Worm (Caenorhabditis elegans) whole organism, dauer: Measurements from ENCODE around the gene T06E6.15.
"Not testable (repeated sequence)": the region's sequence is repeated elsewhere in the genome, so short reads cannot be mapped to it uniquely, and the experiment has no call there.

Experiments used
- unc-62 ChIP-seq: sonication (generic microtip); optimal IDR thresholded peaks from 2 replicates; lab custom pipeline; 2017; ENCODE audit warnings: missing biosample characterization, missing genetic modification reagents, missing genetic modification characterization

The T06E6.15 gene

DNA sequence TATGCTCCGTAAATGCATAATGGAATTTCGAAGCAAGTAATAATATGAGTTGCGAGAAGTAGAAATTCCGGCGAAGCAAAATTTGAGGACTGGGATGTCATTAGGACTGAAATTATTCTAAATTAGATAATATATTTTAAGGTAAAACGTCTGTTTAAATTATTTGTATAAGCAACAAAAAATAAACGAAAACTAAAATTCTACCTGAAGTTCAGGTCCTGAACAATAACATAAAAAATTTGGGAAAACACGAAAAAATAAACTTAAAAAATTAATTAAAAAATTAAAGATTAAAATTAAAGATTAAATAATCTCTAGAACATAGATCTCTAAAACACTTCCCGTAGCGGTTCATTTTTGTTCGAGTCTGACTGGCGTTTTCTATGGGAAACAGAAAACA is 19.8 kb downstream of the T06E6.15 start, which contains the start of gene srh-251:
srh-251 (minus strand) TSS at position 101 of the 400 bp plus-strand sequence.
- no peak for TF ChIP-seq unc-62

DNA sequence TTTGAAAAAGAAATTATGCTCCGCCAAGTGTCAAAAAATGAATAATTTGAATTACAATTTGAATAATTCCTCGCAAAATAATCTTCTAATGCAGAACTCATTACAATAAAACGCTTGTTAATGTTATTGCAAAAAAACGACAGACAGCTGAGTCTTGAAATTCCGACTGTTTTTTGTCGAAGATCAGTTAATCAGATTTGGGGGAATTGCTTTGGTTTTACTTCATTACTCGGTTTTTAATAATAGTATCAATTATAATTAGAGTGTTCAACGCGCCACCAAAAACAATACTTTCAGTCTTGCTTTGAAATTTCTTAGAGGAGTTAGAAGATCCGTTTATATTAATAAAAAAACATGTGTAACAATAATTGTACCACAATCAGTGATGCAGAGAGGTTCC is 21.7 kb downstream of the T06E6.15 start, which contains the start of gene srh-122:
srh-122 (minus strand) TSS at position 101 of the 400 bp plus-strand sequence.
- no peak for TF ChIP-seq unc-62

DNA sequence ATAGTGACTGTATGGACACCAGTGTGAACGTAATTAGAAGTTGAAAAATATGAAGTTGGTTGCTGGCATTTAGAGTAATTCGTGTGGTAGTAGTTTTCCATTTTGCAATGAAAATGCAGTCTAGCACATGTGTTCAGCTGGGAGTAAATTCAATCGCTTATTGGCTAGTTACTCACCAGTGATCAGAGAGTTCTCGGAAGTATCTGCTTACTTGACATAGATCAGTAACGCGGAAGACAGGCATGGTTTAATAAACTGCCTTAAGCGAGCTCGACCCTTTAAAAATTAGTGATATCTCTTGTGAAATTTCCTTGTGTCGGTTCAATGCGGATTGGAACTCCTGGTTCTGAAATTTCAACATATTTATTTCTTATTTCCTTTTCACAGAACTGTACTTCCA is 23.4 kb downstream of the T06E6.15 start, which contains the start of gene srh-52:
srh-52 (minus strand) TSS at position 101 of the 400 bp plus-strand sequence.
- no peak for TF ChIP-seq unc-62

DNA sequence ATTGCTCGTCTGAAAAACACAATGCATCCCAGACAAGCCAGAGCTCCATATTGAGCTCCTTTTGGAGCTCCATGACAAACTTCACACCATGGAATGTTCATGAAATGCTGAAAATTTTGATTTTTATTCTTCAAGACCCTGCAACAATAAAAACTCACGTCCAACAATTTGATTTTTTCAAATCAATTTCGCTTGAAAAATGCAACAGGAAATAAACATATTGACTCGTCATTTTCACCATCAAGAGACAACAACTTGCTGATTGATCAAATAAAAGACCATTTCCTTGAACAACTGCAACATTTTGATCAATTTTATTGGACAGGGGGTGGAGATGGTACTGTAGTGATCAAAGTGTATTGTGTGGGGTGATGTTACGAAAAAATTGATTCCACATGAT is 29.9 kb downstream of the T06E6.15 start, which contains the start of gene nhr-269:
nhr-269 (minus strand) TSS at position 101 of the 400 bp plus-strand sequence.
- TF ChIP-seq unc-62 = no peak

DNA sequence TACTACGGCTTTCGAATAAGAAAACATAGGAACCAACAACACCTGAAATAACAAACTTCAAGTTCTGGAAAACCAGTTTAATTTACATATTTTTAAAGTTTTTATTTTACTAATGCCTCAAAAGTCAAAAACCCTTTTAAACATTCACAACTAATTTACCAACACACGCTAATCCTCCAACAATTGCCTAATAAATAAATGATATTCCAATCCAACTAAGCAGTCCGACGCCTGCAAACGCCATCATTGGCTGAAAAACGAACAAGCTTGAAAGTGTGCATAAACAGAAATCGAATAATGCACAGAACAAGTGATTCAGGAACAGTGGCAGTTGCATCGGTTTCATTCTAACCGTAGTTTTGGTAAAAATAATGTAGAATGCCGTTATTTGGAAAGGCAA is 31.8 kb downstream of the T06E6.15 start:
- TF ChIP-seq unc-62 = no peak

DNA sequence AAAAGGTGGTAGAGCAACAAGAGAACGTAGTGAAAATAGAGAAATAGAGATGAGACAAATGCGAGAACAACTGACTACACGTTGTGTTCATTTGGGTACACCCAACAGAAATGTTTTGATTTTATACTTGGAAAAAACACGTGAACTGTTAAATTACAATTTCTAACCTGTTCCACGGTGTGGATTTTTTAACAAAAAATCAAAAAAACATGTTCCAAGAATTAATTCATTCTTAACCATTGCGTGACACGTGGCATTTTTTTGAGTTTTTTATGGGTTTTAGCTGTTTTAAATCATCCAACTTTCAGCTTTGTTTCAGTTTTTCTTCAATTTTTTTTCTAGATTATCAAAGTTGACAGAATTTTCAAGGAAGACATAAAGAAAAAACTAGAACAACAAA is 38.2 kb downstream of the T06E6.15 start, which contains the start of gene ech-1.1:
ech-1.1 (minus strand) TSS at position 101 of the 400 bp plus-strand sequence.
- not testable (repeated sequence) for TF ChIP-seq unc-62

DNA sequence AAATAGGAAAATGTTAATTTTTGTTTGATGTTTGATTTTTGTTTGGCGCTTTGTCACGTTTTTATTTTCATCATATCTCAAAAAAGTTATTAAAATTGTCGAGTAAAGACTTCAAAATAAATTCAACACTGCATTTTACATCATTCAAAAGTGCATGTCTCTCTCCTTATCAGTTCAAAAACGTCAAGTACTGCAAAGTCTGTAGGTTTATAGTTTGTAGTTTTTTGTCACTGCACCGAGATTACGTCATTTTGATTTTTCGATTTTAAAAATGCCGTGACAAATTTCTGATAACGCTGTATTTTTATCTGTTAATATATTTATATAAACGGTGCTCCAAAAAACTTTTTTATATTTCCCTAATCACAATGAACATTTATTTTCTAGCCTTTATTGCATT is 44.9 kb downstream of the T06E6.15 start, which contains the start of gene C29F3.7:
C29F3.7 (plus strand) TSS at position 254 of the 400 bp plus-strand sequence.
- TF ChIP-seq unc-62 = no peak

DNA sequence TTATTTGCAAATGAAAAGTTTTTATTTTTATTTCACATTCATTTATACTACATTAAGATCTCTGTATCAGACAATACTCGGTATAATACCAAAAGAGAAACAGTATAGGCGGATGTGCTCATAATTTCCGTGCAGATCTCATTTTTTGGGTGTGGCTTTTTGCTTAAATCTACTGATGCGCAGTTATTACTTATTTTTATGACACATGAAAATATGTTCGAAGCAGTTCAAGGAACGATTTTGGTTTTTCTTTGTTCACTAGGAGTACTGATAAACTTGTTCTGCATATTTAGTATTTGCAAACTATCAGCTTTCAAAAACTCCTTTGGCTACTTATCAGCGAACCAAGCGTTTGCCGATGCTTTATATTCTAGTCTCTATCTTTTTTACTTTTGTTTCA is 47.2 kb downstream of the T06E6.15 start, which contains the start of gene srx-58:
srx-58 (plus strand) TSS at position 301 of the 400 bp plus-strand sequence.
- no peak for TF ChIP-seq unc-62

DNA sequence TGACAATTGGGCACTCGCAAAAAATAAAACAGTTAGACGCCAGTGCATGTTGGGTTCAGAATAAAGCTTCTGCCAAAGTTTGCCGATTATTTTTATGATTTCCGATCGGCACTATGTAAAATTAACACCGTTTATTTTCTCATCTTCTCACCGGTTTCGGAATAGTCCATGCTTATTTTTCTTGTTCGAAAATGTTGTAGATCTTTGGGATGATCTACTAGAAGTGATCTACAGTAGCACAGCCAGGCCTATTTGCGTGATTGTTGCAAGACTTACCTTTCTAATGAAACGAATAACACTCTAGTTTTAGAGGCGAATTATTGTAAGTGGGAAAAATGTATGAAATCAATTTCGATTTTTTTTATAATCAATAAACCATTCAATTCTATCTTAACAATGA is 49.0 kb downstream of the T06E6.15 start, which contains the start of gene clec-231:
clec-231 (minus strand) TSS at position 101 of the 400 bp plus-strand sequence.
- TF ChIP-seq unc-62 = no peak

DNA sequence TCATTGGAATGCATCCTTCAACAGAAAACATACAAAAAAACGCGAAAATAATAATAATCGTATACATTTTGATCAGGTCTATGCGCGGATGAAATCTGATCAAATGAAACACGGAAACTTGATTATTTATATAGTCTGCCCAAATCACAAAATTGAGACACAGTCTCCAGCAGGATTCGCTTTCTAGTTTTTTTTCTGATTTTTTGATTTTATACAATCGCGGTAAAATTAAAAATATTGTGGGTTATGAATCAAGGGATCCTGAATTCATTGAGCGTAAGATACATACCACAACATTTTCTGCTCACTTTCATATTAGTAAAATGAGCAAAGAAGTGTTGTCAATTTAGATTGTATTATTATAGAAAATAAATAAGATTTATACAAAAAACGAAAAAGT is 50.5 kb downstream of the T06E6.15 start, which contains the start of gene clec-230:
clec-230 (minus strand) TSS at position 101 of the 400 bp plus-strand sequence.
- no peak for TF ChIP-seq unc-62
